Fruit fly (Drosophila melanogaster): ENCODE measurements around the gene CG33285.

DNA sequence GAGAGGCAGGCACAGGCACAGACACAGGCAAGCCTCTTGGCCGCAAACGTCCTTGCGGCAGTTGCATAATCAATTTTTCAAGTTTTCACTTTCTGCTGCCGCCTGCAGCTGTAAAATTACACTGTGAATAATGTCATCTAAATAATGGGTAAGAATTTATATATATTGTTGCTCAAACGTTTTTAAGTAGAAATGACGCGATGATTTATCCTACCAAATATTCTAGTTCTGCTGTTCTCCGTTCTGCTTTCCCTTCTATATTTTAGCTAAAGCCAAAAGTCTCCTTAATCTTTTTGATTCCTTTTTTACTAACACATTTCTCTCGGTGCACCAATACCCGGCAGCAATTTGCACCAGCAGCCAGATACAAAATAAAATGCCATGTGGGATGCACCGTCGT lies 8.4 kb downstream of the CG33285 start:
- TF ChIP-seq Pif1B (GFP tag; optimal IDR thresholded peaks at IDR 0.05) (peak; percentile 52), CG10348 (GFP tag; IDR thresholded peaks at IDR 0.05) (no peak), D1 (tag; optimal IDR thresholded peaks at IDR 0.05) (no peak), CG34367 (tag; optimal IDR thresholded peaks at IDR 0.05) (peak; percentile 19), CG17806 (tag; optimal IDR thresholded peaks at IDR 0.05) (no peak), CG4496 (GFP tag; IDR thresholded peaks at IDR 0.05) (peak; percentile 73; the same call in 2 of the 3 replicates), EcR (GFP tag; optimal IDR thresholded peaks at IDR 0.05) (no peak)

Measured in whole organism, pupa.